Worm (Caenorhabditis elegans) whole organism, dauer: ENCODE measurements around the gene srw-69.

ENCODE experiments used
- unc-62 ChIP-seq: sonication (generic microtip); optimal IDR thresholded peaks from 2 replicates; lab custom pipeline; 2017; ENCODE audit warnings: missing biosample characterization, missing genetic modification reagents, missing genetic modification characterization

srw-69 gene

DNA sequence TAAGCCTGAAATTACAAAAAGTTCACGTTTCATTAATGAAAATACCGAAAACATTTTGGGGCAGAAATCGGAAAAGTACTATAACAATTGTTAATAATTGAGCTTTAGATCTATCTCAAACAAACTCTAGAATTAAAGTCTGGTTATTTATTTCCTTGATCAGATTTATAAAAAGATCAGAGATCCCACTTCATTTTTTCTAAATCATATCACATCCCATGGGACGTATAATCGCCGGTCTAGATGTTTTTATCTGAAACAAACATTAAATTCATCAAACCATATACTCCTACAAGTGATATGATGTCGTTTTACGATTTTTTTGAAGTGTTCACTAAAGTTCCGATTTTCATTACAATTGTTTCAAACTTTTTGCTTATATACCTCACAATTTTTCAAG, 17.1 kb downstream of the srw-69 start, which contains the start of gene str-41:
Gene str-41 (plus strand): TSS at position 301 of the 400 bp plus-strand sequence.
- no peak for TF ChIP-seq unc-62 (GFP tag; lab: Kevin White, UChicago)

DNA sequence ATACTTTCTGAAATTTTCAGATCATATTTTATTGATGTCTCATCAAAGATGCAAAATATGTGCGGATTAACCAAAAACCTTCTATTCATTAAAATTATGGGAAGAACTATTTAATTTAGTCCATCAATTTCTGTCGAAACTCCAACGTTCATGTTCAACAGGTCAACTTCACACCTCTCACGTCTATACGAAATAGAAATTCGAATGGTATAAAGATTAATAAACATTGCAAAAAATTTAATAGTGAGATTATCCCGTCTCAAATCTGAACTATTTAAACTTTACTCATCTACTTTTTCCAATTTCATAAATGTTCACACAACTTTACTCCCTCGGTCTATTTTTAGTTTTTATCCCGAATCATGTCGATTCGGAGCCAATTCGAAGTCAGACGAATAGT, 19.2 kb downstream of the srw-69 start, which contains the start of gene R13D7.2:
Gene R13D7.2 (plus strand): TSS at position 301 of the 400 bp plus-strand sequence.
- no peak for TF ChIP-seq unc-62 (GFP tag; lab: Kevin White, UChicago)

ce11 chrV:7408520-7408919, 20.3 kb downstream of the srw-69 start, which contains the start of gene srt-6:
TSS of gene srt-6 (minus strand) at chrV:7408814.
- TF ChIP-seq unc-62 (GFP tag; lab: Kevin White, UChicago): no peak

- TF ChIP-seq unc-62 (GFP tag; lab: Kevin White, UChicago): no peak
These were observed 25.3 kb downstream of the srw-69 start for ce11 chrV:7403501-7403900.

DNA sequence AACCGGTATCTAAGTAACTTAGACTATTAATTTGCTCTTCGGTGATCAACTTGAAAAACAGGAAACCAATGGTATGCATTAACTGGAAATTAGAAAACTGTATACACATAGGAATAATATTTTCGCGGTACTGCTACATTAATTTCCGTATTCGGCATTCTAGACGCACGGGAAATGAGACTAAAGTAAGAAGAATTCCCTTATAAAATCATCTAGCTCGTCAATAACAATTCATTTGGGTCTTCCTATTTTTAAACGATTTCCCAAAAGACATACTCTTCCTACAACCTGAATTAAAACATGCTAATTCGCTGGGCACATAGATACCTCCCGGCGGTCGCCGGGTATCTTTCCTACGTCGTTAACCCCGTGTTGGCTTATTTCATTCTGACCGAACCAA, 26.4 kb downstream of the srw-69 start, which contains the start of gene srj-13:
Gene srj-13 (plus strand): TSS at position 301 of the 400 bp plus-strand sequence.
- no peak for TF ChIP-seq unc-62 (GFP tag; lab: Kevin White, UChicago)

- TF ChIP-seq unc-62 (GFP tag; lab: Kevin White, UChicago): no peak
These were observed 28.2 kb downstream of the srw-69 start, which contains the start of gene srx-60 for ce11 chrV:7400588-7400987. TSS of gene srx-60 (plus strand) at chrV:7400888.

ce11 chrV:7400095-7400494, 28.7 kb downstream of the srw-69 start, which contains the start of gene cnc-9:
TSS of gene cnc-9 (minus strand) at chrV:7400195.
- no peak for TF ChIP-seq unc-62 (GFP tag; lab: Kevin White, UChicago)

DNA sequence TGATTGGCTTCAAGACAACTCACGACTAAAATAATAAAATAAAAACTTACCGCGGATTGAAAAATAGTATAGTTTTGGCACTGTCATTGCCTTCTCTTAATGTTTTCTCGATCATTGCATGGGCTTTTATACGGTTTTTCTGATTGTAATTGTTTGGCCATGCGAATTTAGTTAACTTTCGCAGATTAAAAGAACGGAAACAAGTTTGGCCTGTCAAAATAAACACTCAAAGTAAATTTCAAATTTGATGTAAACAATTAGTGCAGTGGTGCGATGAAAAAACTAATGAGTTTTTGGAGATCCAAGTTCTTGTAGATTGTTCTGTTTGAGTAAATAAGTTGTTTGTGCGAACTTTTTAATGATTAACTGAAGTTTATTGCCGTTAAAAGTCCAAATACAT, 29.6 kb downstream of the srw-69 start, which contains the start of gene gst-41:
Gene gst-41 (minus strand): TSS at position 101 of the 400 bp plus-strand sequence.
- TF ChIP-seq unc-62 (GFP tag; lab: Kevin White, UChicago): no peak

ce11 chrV:7395359-7395758, 33.4 kb downstream of the srw-69 start, which contains the start of gene srx-9:
TSS of gene srx-9 (minus strand) at chrV:7395459.
- TF ChIP-seq unc-62 (GFP tag; lab: Kevin White, UChicago): no peak

- no peak for TF ChIP-seq unc-62 (GFP tag; lab: Kevin White, UChicago)
These were observed 36.8 kb downstream of the srw-69 start, which contains the start of gene fbxa-105 for ce11 chrV:7391933-7392332. TSS of gene fbxa-105 (minus strand) at chrV:7392029.

- no peak for TF ChIP-seq unc-62 (GFP tag; lab: Kevin White, UChicago)
These were observed 39.0 kb downstream of the srw-69 start, which contains the start of gene C02H6.1 for ce11 chrV:7389771-7390170. TSS of gene C02H6.1 (minus strand) at chrV:7389871.

DNA sequence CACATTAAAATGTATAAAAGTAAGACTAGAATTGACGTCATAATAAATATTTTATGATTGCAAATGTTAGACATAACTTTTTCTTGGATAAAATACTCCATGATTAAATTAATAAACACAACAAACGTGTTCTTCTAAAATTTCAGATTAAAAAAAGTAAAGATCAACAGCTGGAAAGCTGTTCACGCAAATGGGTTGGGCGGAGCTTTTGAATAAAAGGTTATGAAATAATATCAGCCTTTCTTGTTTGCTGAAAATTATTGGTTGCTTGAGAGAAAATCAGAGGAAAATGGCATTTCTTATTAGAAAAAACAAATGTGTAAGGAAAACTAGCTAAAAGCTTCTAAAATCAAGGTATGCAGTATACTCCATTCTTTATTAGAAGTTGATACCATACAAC, 41.0 kb downstream of the srw-69 start, which contains the start of gene C02H6.3:
Gene C02H6.3 (minus strand): TSS at position 101 of the 400 bp plus-strand sequence.
- no peak for TF ChIP-seq unc-62 (GFP tag; lab: Kevin White, UChicago)

DNA sequence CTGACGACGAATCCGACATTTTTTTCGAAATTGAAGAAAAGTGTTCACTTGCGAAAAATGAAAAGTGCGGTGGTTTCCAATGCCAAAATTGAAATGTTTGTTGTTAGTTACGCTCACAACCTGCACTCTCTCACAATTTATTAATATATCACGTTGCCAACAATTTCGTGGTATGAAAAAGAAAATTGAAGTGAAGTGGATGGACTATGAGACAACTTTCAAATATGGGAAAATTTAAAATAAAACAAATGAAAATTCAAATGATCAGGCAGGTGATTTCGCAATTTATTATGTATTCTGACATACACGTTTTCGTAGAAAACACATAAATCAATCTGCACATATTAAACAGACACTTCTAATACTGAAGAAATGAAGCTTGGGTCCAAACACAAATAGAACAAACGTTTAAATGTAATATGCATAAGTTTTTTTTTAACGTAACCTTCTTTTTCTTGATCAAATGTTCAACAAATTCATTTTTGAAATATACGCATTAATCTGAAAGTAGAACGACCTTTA, 42.7 kb downstream of the srw-69 start, which contains the start of gene srp-6:
Gene srp-6 (minus strand): TSS at position 51 of the 522 bp plus-strand sequence.
- no peak for TF ChIP-seq unc-62 (GFP tag; lab: Kevin White, UChicago)

- TF ChIP-seq unc-62 (GFP tag; lab: Kevin White, UChicago): no peak
These were observed 47.8 kb downstream of the srw-69 start, which contains the start of gene C03G6.17 for ce11 chrV:7381008-7381407. TSS of gene C03G6.17 (minus strand) at chrV:7381108.

- TF ChIP-seq unc-62 (GFP tag; lab: Kevin White, UChicago): no peak
These were observed 49.4 kb downstream of the srw-69 start, which contains the start of gene srsx-24 for ce11 chrV:7379384-7379783. TSS of gene srsx-24 (minus strand) at chrV:7379484.
